Fruit fly (Drosophila melanogaster): ENCODE data around the gene Mcm3.

Gene Mcm3

dm6 chrX:5322459-5322883 lies 1.2 kb upstream of the Mcm3 start, which contains the start of gene Rnp4F (continued):
- peak; percentile 13 for TF ChIP-seq btn (GFP tag; optimal IDR thresholded peaks at IDR 0.05)
- TF ChIP-seq CG13775 (GFP tag; optimal IDR thresholded peaks at IDR 0.05): peak; percentile 73
- TF ChIP-seq ftz-f1 (GFP tag; optimal IDR thresholded peaks at IDR 0.05): no peak
- no peak for TF ChIP-seq odd (GFP tag; optimal IDR thresholded peaks at IDR 0.05)
- TF ChIP-seq CG15601 (tag; optimal IDR thresholded peaks at IDR 0.05): no peak
- peak; percentile 42; the same call in 1 of the 2 replicates for TF ChIP-seq CG4730 (GFP tag; IDR thresholded peaks at IDR 0.05)
- TF ChIP-seq stc (GFP tag; IDR thresholded peaks at IDR 0.05): 0 out of 2 replicates have a peak, but pooled peaks have one; percentile 6
- peak; percentile 69 for TF ChIP-seq tgo (GFP tag; IDR thresholded peaks at IDR 0.05)
- TF ChIP-seq CG2116 (GFP tag; optimal IDR thresholded peaks at IDR 0.05): peak; percentile 52
- peak; percentile 76 for TF ChIP-seq CG9215 (GFP tag; IDR thresholded peaks at IDR 0.05)
- no peak for TF ChIP-seq insv (GFP tag; optimal IDR thresholded peaks at IDR 0.05)
- no peak for TF ChIP-seq Trl (optimal IDR thresholded peaks at IDR 0.05)
- TF ChIP-seq Trl (GFP tag; optimal IDR thresholded peaks at IDR 0.05): peak; percentile 68

- TF ChIP-seq CG17361 (GFP tag; IDR thresholded peaks at IDR 0.05): peak; percentile 67
- TF ChIP-seq hkb (optimal IDR thresholded peaks at IDR 0.05): no peak
- TF ChIP-seq hkb (GFP tag; IDR thresholded peaks at IDR 0.05): peak; percentile 46; the same call in 1 of the 2 replicates
- TF ChIP-seq Ada2b (GFP tag; IDR thresholded peaks at IDR 0.05): no peak
- peak; percentile 65 for TF ChIP-seq CG9932 (GFP tag; IDR thresholded peaks at IDR 0.05)
- peak; percentile 3 for TF ChIP-seq CG6765 (GFP tag; optimal IDR thresholded peaks at IDR 0.05)
- no peak for TF ChIP-seq da (GFP tag; optimal IDR thresholded peaks at IDR 0.05)
- TF ChIP-seq CG2712 (tag; optimal IDR thresholded peaks at IDR 0.05): peak; percentile 71
- TF ChIP-seq CG17829 (tag; optimal IDR thresholded peaks at IDR 0.05): peak; percentile 47
- TF ChIP-seq ro (GFP tag; IDR thresholded peaks at IDR 0.05): no peak
- no peak for TF ChIP-seq lov (optimal IDR thresholded peaks at IDR 0.05)
- TF ChIP-seq lov (GFP tag; IDR thresholded peaks at IDR 0.05): no peak
- TF ChIP-seq CG2116 (GFP tag; optimal IDR thresholded peaks at IDR 0.05): peak; percentile 24
- peak; percentile 0 for TF ChIP-seq CG6813 (GFP tag; optimal IDR thresholded peaks at IDR 0.05)
- no peak for TF ChIP-seq CG10321 (GFP tag; IDR thresholded peaks at IDR 0.05)
- TF ChIP-seq CG10274 (GFP tag; optimal IDR thresholded peaks at IDR 0.05): no peak
- peak; percentile 64; the same call in 2 of the 3 replicates for TF ChIP-seq Dbx (GFP tag; IDR thresholded peaks at IDR 0.05)
- peak; percentile 64; the same call in 2 of the 3 replicates for TF ChIP-seq dysf (GFP tag; IDR thresholded peaks at IDR 0.05)
- no peak for TF ChIP-seq wek (GFP tag; optimal IDR thresholded peaks at IDR 0.05)
- TF ChIP-seq CG16863 (GFP tag; optimal IDR thresholded peaks at IDR 0.05): no peak
- no peak for TF ChIP-seq NFAT (GFP tag; IDR thresholded peaks at IDR 0.05)
- TF ChIP-seq zfh2 (GFP tag; optimal IDR thresholded peaks at IDR 0.05): no peak
- TF ChIP-seq CG4854 (GFP tag; optimal IDR thresholded peaks at IDR 0.05): no peak
- peak; percentile 47 for TF ChIP-seq sug (tag; optimal IDR thresholded peaks at IDR 0.05)
- no peak for TF ChIP-seq ham (GFP tag; IDR thresholded peaks at IDR 0.05)
- no peak for TF ChIP-seq ATbp (GFP tag; optimal IDR thresholded peaks at IDR 0.05)
- peak; percentile 22 for TF ChIP-seq Dek (tag; optimal IDR thresholded peaks at IDR 0.05)
- no peak for TF ChIP-seq CG7928 (GFP tag; optimal IDR thresholded peaks at IDR 0.05)
- TF ChIP-seq CG10366 (GFP tag; IDR thresholded peaks at IDR 0.05): peak; percentile 57
- no peak for TF ChIP-seq CG13123 (GFP tag; optimal IDR thresholded peaks at IDR 0.05)
- TF ChIP-seq CG1603 (tag; optimal IDR thresholded peaks at IDR 0.05): no peak
- peak; percentile 23 for TF ChIP-seq CG18619 (GFP tag; optimal IDR thresholded peaks at IDR 0.05)
- no peak for TF ChIP-seq CG8359 (GFP tag; optimal IDR thresholded peaks at IDR 0.05; ENCODE audit: borderline replicate concordance)
- no peak for TF ChIP-seq pnt (GFP tag; optimal IDR thresholded peaks at IDR 0.05)
- TF ChIP-seq tup (GFP tag; optimal IDR thresholded peaks at IDR 0.05): no peak
- TF ChIP-seq CG17328 (GFP tag; IDR thresholded peaks at IDR 0.05): peak; percentile 50; the same call in 1 of the 2 replicates
- no peak for TF ChIP-seq CG15479 (GFP tag; optimal IDR thresholded peaks at IDR 0.05)
- no peak; the same call in 2 of the 3 replicates for TF ChIP-seq croc (GFP tag; conservative IDR thresholded peaks at IDR 0.05)
These were observed 5.7 kb downstream of the Mcm3 start, which contains the start of the genes CG3309 and XRCC1 for dm6 chrX:5329266-5329898. Gene CG3309, minus strand, starts transcription at chrX:5329347. Gene XRCC1, plus strand, starts transcription at chrX:5329876.
